Fruit fly (Drosophila melanogaster) whole organism, embryonic: Measurements from ENCODE around the gene Tsp33B.

Experiments used
- CG11093 ChIP-seq: fragments of 200-800 bp; sonication (Bioruptor generic); IDR thresholded peaks from 3 replicates; pipeline ENCODE4 v1.3.6; 2022; ENCODE audit warnings: missing biosample characterization, missing genetic modification characterization
- CG12744 ChIP-seq: fragments of 200-800 bp; sonication (Bioruptor generic); optimal IDR thresholded peaks from 2 replicates; lab custom pipeline; 2016; ENCODE audit warnings: missing biosample characterization, missing genetic modification characterization
- CG12942 ChIP-seq: fragments of 200-800 bp; sonication (Bioruptor generic); optimal IDR thresholded peaks from 3 replicates; lab custom pipeline; 2016; ENCODE audit warnings: missing biosample characterization, missing genetic modification characterization
- CG14710 ChIP-seq: fragments of 200-800 bp; sonication (Bioruptor generic); optimal IDR thresholded peaks from 3 replicates; lab custom pipeline; 2019; ENCODE audit warnings: missing biosample characterization, mild to moderate bottlenecking, missing genetic modification characterization, moderate library complexity
- CG2120 ChIP-seq: fragments of 200-800 bp; sonication (Bioruptor generic); optimal IDR thresholded peaks from 3 replicates; lab custom pipeline; 2016; ENCODE audit warnings: missing biosample characterization, missing genetic modification characterization
- CG2889 ChIP-seq: fragments of 200-800 bp; sonication (Bioruptor generic); IDR thresholded peaks from 3 replicates; pipeline ENCODE4 v1.3.6; 2022; ENCODE audit warnings: missing biosample characterization, missing genetic modification characterization
- CG31441 ChIP-seq: fragments of 200-800 bp; sonication (Bioruptor generic); IDR thresholded peaks from 2 replicates; pipeline ENCODE4 v1.3.6; 2022; ENCODE audit warnings: missing biosample characterization, missing genetic modification characterization
- ERR ChIP-seq: fragments of 200-800 bp; sonication (Bioruptor generic); optimal IDR thresholded peaks from 2 replicates; lab custom pipeline; 2016; ENCODE audit warnings: missing biosample characterization, missing genetic modification characterization
- MBD-R2 ChIP-seq: fragments of 200-800 bp; sonication (Bioruptor generic); IDR thresholded peaks from 2 replicates; pipeline ENCODE4 v1.3.6; 2022; ENCODE audit warnings: missing biosample characterization, missing genetic modification characterization
- abd-A ChIP-seq: fragments of 200-800 bp; sonication (Bioruptor generic); optimal IDR thresholded peaks from 3 replicates; lab custom pipeline; 2019; ENCODE audit warnings: missing biosample characterization, mild to moderate bottlenecking, missing genetic modification characterization, moderate library complexity

DNA sequence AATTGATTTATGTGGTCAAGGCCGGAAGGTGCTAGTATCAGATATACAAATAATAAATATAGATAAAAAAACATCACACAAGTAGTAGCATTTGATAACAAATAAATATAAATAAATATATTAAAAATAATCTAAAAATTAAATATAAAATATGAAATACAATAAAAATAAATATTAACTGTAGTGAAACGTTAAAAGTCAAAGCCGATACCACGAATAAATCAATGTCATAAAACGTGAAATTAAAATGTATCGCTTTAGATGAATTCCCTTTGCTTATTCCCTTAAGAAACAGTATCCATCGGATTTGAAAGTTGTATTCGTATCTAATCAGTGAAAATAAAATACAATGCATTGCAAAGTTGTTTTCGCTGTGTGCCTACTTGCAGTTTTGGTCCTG, 42.1 kb upstream of the Tsp33B start, which contains the start of gene CG45012:
- TF ChIP-seq CG2889 (no peak), abd-A (tag; lab: Kevin White, UChicago) (no peak), ERR (GFP tag; lab: Kevin White, UChicago) (no peak), CG14710 (tag; lab: Kevin White, UChicago) (no peak), CG11093 (GFP tag; lab: Robert Waterston, UW) (no peak), CG31441 (GFP tag; lab: Robert Waterston, UW) (no peak), MBD-R2 (GFP tag; lab: Robert Waterston, UW) (no peak), CG12744 (GFP tag; lab: Kevin White, UChicago) (no peak), CG12942 (GFP tag; lab: Kevin White, UChicago) (no peak), CG2120 (GFP tag; lab: Kevin White, UChicago) (no peak)
